Worm (Caenorhabditis elegans) whole organism, young adult: Measurements from ENCODE around the gene srx-116.

Experiments
- B0261.1 ChIP-seq: sonication (generic microtip); optimal IDR thresholded peaks from 2 replicates; lab custom pipeline; 2016; ENCODE audit warnings: mild to moderate bottlenecking, missing genetic modification characterization, moderate library complexity, missing compliant biosample characterization
- B0336.3 ChIP-seq: fragments of 200-800 bp; sonication (Bioruptor generic); IDR thresholded peaks from 2 replicates; pipeline ENCODE4 v1.3.6; 2022; ENCODE audit warnings: missing genetic modification characterization, missing compliant biosample characterization
- F10E7.11 ChIP-seq: sonication (generic microtip); optimal IDR thresholded peaks from 2 replicates; lab custom pipeline; 2017; ENCODE audit warnings: mild to moderate bottlenecking, missing genetic modification characterization, moderate library complexity, missing compliant biosample characterization
- F49E8.2 ChIP-seq: sonication (generic microtip); optimal IDR thresholded peaks from 3 replicates; lab custom pipeline; 2017; ENCODE audit warnings: missing genetic modification characterization, mild to moderate bottlenecking, missing compliant biosample characterization, antibody characterized with exemption, moderate library complexity; ENCODE audit not compliant: insufficient read depth
- F55B11.4 ChIP-seq: sonication (generic microtip); optimal IDR thresholded peaks from 2 replicates; lab custom pipeline; 2016; ENCODE audit warnings: missing compliant biosample characterization, missing genetic modification characterization, borderline replicate concordance; ENCODE audit not compliant: insufficient read depth
- T07F8.4 ChIP-seq: sonication (generic microtip); optimal IDR thresholded peaks from 2 replicates; lab custom pipeline; 2016; ENCODE audit warnings: mild to moderate bottlenecking, missing genetic modification characterization, moderate library complexity, missing compliant biosample characterization
- Y53G8AR.9 ChIP-seq: fragments of 200-800 bp; sonication (Bioruptor generic); conservative IDR thresholded peaks from 2 replicates; pipeline ENCODE4 v1.3.6; 2022; ENCODE audit warnings: missing genetic modification reagents, missing genetic modification characterization, missing compliant biosample characterization
- Y56A3A.18 ChIP-seq: fragments of 200-800 bp; sonication (Bioruptor generic); IDR thresholded peaks from 2 replicates; pipeline ENCODE4 v1.3.6; 2022; ENCODE audit warnings: missing genetic modification reagents, missing genetic modification characterization, missing compliant biosample characterization
- Y67H2A.10 ChIP-seq: fragments of 200-800 bp; sonication (Bioruptor generic); conservative IDR thresholded peaks from 2 replicates; pipeline ENCODE4 v1.3.6; 2022; ENCODE audit warnings: missing genetic modification reagents, missing genetic modification characterization, missing compliant biosample characterization
- ZK185.1 ChIP-seq: sonication (generic microtip); optimal IDR thresholded peaks from 2 replicates; lab custom pipeline; 2016; ENCODE audit warnings: mild to moderate bottlenecking, missing genetic modification characterization, missing compliant biosample characterization; ENCODE audit not compliant: poor library complexity, severe bottlenecking
- akir-1 ChIP-seq: fragments of 200-800 bp; sonication (Bioruptor generic); optimal IDR thresholded peaks from 2 replicates; lab custom pipeline; 2018; ENCODE audit warnings: mild to moderate bottlenecking, missing genetic modification characterization, moderate library complexity, missing compliant biosample characterization
- aptf-2 ChIP-seq: fragments of 200-800 bp; sonication (Bioruptor generic); conservative IDR thresholded peaks from 2 replicates; pipeline ENCODE4 v1.3.6; 2022; ENCODE audit warnings: missing genetic modification reagents, missing genetic modification characterization, missing compliant biosample characterization
- aptf-3 ChIP-seq: fragments of 200-800 bp; sonication (Bioruptor generic); IDR thresholded peaks from 2 replicates; pipeline ENCODE4 v1.3.6; 2022; ENCODE audit warnings: missing genetic modification characterization, missing compliant biosample characterization
- athp-1 ChIP-seq: sonication (generic microtip); optimal IDR thresholded peaks from 2 replicates; lab custom pipeline; 2017; ENCODE audit warnings: mild to moderate bottlenecking, missing genetic modification characterization, missing compliant biosample characterization
- attf-3 ChIP-seq: fragments of 200-800 bp; sonication (Bioruptor generic); conservative IDR thresholded peaks from 2 replicates; pipeline ENCODE4 v1.3.6; 2022; ENCODE audit warnings: missing genetic modification reagents, missing genetic modification characterization, missing compliant biosample characterization
- attf-5 ChIP-seq: fragments of 200-800 bp; sonication (Bioruptor generic); optimal IDR thresholded peaks from 2 replicates; lab custom pipeline; 2018; ENCODE audit warnings: mild to moderate bottlenecking, missing genetic modification characterization, missing compliant biosample characterization
- bed-2 ChIP-seq: fragments of 200-800 bp; sonication (Bioruptor generic); IDR thresholded peaks from 2 replicates; pipeline ENCODE4 v1.3.6; 2022; ENCODE audit warnings: missing genetic modification reagents, missing genetic modification characterization, missing compliant biosample characterization
- ceh-91 ChIP-seq: fragments of 200-800 bp; sonication (Bioruptor generic); IDR thresholded peaks from 2 replicates; pipeline ENCODE4 v1.3.6; 2022; ENCODE audit warnings: missing genetic modification reagents, missing genetic modification characterization, missing compliant biosample characterization
- chd-7 ChIP-seq: sonication (generic microtip); optimal IDR thresholded peaks from 2 replicates; lab custom pipeline; 2016; ENCODE audit warnings: mild to moderate bottlenecking, missing genetic modification characterization, moderate library complexity, missing compliant biosample characterization
- die-1 ChIP-seq: sonication (generic microtip); optimal IDR thresholded peaks from 2 replicates; lab custom pipeline; 2016; ENCODE audit warnings: missing genotype, mild to moderate bottlenecking, missing genetic modification characterization, missing compliant biosample characterization
- hlh-12 ChIP-seq: sonication (generic microtip); optimal IDR thresholded peaks from 2 replicates; lab custom pipeline; 2016; ENCODE audit warnings: missing genetic modification characterization, missing compliant biosample characterization
- hmg-20 ChIP-seq: fragments of 200-800 bp; sonication (Bioruptor generic); IDR thresholded peaks from 2 replicates; pipeline ENCODE4 v1.3.6; 2022; ENCODE audit warnings: missing genetic modification reagents, missing genetic modification characterization, missing compliant biosample characterization
- hrde-1 ChIP-seq: sonication (generic microtip); optimal IDR thresholded peaks from 2 replicates; lab custom pipeline; 2016; ENCODE audit warnings: missing genetic modification characterization, mild to moderate bottlenecking, missing compliant biosample characterization, moderate library complexity, missing genotype, missing genetic modification reagents, borderline replicate concordance
- hsf-1 ChIP-seq: fragments of 200-800 bp; sonication (Bioruptor generic); IDR thresholded peaks from 2 replicates; pipeline ENCODE4 v1.3.6; 2022; ENCODE audit warnings: missing genetic modification reagents, missing genetic modification characterization, missing compliant biosample characterization
- lin-54 ChIP-seq: fragments of 200-800 bp; sonication (Bioruptor generic); optimal IDR thresholded peaks from 2 replicates; lab custom pipeline; 2018; ENCODE audit warnings: mild to moderate bottlenecking, missing genetic modification characterization, missing compliant biosample characterization
- lir-1 ChIP-seq: fragments of 200-800 bp; sonication (Bioruptor generic); conservative IDR thresholded peaks from 2 replicates; pipeline ENCODE4 v1.3.6; 2022; ENCODE audit warnings: missing genetic modification reagents, missing genetic modification characterization, missing compliant biosample characterization
- lsl-1 ChIP-seq: fragments of 200-800 bp; sonication (Bioruptor generic); optimal IDR thresholded peaks from 2 replicates; lab custom pipeline; 2018; ENCODE audit warnings: mild to moderate bottlenecking, missing genetic modification characterization, moderate library complexity, missing compliant biosample characterization
- madf-10 ChIP-seq: sonication (generic microtip); optimal IDR thresholded peaks from 2 replicates; lab custom pipeline; 2016; ENCODE audit warnings: mild to moderate bottlenecking, missing genetic modification characterization, missing compliant biosample characterization
- madf-6 ChIP-seq: fragments of 200-800 bp; sonication (Bioruptor generic); IDR thresholded peaks from 2 replicates; pipeline ENCODE4 v1.3.6; 2022; ENCODE audit warnings: missing genetic modification reagents, missing genetic modification characterization, missing compliant biosample characterization
- mcd-1 ChIP-seq: fragments of 200-800 bp; sonication (Bioruptor generic); IDR thresholded peaks from 2 replicates; pipeline ENCODE4 v1.3.6; 2022; ENCODE audit warnings: missing genetic modification reagents, missing genetic modification characterization, missing compliant biosample characterization
- mel-28 ChIP-seq: sonication (generic microtip); optimal IDR thresholded peaks from 2 replicates; lab custom pipeline; 2016; ENCODE audit warnings: borderline replicate concordance, mild to moderate bottlenecking, missing genetic modification characterization, missing compliant biosample characterization
- mxl-1 ChIP-seq: sonication (generic microtip); optimal IDR thresholded peaks from 2 replicates; lab custom pipeline; 2016; ENCODE audit warnings: missing genetic modification characterization, missing compliant biosample characterization
- nfya-1 ChIP-seq: sonication (generic microtip); optimal IDR thresholded peaks from 2 replicates; lab custom pipeline; 2017; ENCODE audit warnings: antibody characterized with exemption, missing compliant biosample characterization, missing genetic modification characterization, borderline replicate concordance; ENCODE audit not compliant: insufficient read depth
- nfya-2 ChIP-seq: fragments of 200-800 bp; sonication (Bioruptor generic); IDR thresholded peaks from 2 replicates; pipeline ENCODE4 v1.3.6; 2022; ENCODE audit warnings: missing genetic modification reagents, missing genetic modification characterization, missing compliant biosample characterization
- nhr-120 ChIP-seq: fragments of 200-800 bp; sonication (Bioruptor generic); IDR thresholded peaks from 2 replicates; pipeline ENCODE4 v1.3.6; 2022; ENCODE audit warnings: missing genetic modification characterization, missing compliant biosample characterization
- nhr-80 ChIP-seq: sonication (generic microtip); optimal IDR thresholded peaks from 2 replicates; lab custom pipeline; 2016; ENCODE audit warnings: missing genetic modification characterization, missing compliant biosample characterization
- rcor-1 ChIP-seq: fragments of 200-800 bp; sonication (Bioruptor generic); IDR thresholded peaks from 2 replicates; pipeline ENCODE4 v1.3.6; 2022; ENCODE audit warnings: missing genetic modification reagents, missing genetic modification characterization, missing compliant biosample characterization
- snpc-3.4 ChIP-seq: sonication (generic microtip); optimal IDR thresholded peaks from 2 replicates; lab custom pipeline; 2017; ENCODE audit warnings: missing genetic modification characterization, mild to moderate bottlenecking, missing compliant biosample characterization, antibody characterized with exemption, moderate library complexity, missing genotype, missing genetic modification reagents
- snpc-4 ChIP-seq, 5 experiments: fragments of 150-350 bp in 1 of 5; sonication (generic microtip) in 4 of 5; optimal IDR thresholded peaks; 2 replicates each; lab custom pipeline; 2014 to 2018; ENCODE audit warnings: missing genetic modification characterization in 5 of 5, missing biosample characterization in 3 of 5, antibody characterized with exemption in 2 of 5, mild to moderate bottlenecking in 2 of 5, missing compliant biosample characterization in 2 of 5, missing genotype in 2 of 5, moderate library complexity in 2 of 5, missing genetic modification reagents in 1 of 5
- somi-1 ChIP-seq: fragments of 200-800 bp; sonication (Bioruptor generic); optimal IDR thresholded peaks from 2 replicates; lab custom pipeline; 2018; ENCODE audit warnings: mild to moderate bottlenecking, missing genetic modification characterization, missing compliant biosample characterization
- unc-130 ChIP-seq: sonication (generic microtip); optimal IDR thresholded peaks from 2 replicates; lab custom pipeline; 2016; ENCODE audit warnings: missing genetic modification reagents, missing genetic modification characterization, missing compliant biosample characterization
- unc-62 ChIP-seq: fragments of 150-350 bp; optimal IDR thresholded peaks from 2 replicates; lab custom pipeline; 2014; ENCODE audit warnings: missing biosample characterization, missing genetic modification reagents, missing genetic modification characterization
- ztf-18 ChIP-seq: sonication (generic microtip); optimal IDR thresholded peaks from 2 replicates; lab custom pipeline; 2016; ENCODE audit warnings: missing genotype, mild to moderate bottlenecking, missing genetic modification characterization, missing compliant biosample characterization

srx-116 gene

ce11 chrV:12649636-12650035, 21.1 kb upstream of the srx-116 start, which contains the start of gene lin-25:
TSS of gene lin-25 (plus strand) at chrV:12649925.
- TF ChIP-seq ZK185.1 (peak; percentile 23), F49E8.2 (no peak), nhr-80 (peak; percentile 53), snpc-4 (GFP tag; optimal IDR thresholded peaks at IDR 0.05; lab: Kevin White, UChicago) (no peak), snpc-4 (tag; optimal IDR thresholded peaks at IDR 0.05; lab: Kevin White, UChicago) (no peak)

- TF ChIP-seq nfya-1 (tag; lab: Kevin White, UChicago), result no peak
- TF ChIP-seq F55B11.4 (tag; lab: Kevin White, UChicago), result no peak
- TF ChIP-seq chd-7 (tag; lab: Kevin White, UChicago), result no peak
- TF ChIP-seq unc-130 (GFP tag; lab: Kevin White, UChicago), result no peak
- TF ChIP-seq unc-62 (GFP tag; lab: Kevin White, UChicago), result no peak
- TF ChIP-seq attf-5 (GFP tag; lab: Kevin White, UChicago), result no peak
- no peak for TF ChIP-seq aptf-3 (GFP tag; lab: Robert Waterston, UW)
- TF ChIP-seq bed-2 (GFP tag; lab: Robert Waterston, UW), result no peak
These were observed 12.6 kb upstream of the srx-116 start, which contains the start of gene W05B10.6 for ce11 chrV:12658142-12658541. TSS of gene W05B10.6 (minus strand) at chrV:12658242.

ce11 chrV:12659426-12659825, 11.3 kb upstream of the srx-116 start, which contains the start of gene ccch-3:
TSS of gene ccch-3 (minus strand) at chrV:12659687.
- TF ChIP-seq attf-5 (GFP tag; lab: Kevin White, UChicago) (peak; percentile 80), hsf-1 (peak; percentile 60; the same call in 1 of the 2 replicates), lin-54 (GFP tag; lab: Kevin White, UChicago) (peak; percentile 83), nhr-120 (GFP tag; lab: Robert Waterston, UW) (no peak), nfya-2 (GFP tag; lab: Robert Waterston, UW) (no peak), snpc-3.4 (peak; percentile 60), lsl-1 (GFP tag; lab: Kevin White, UChicago) (peak; percentile 52), F10E7.11 (tag; lab: Kevin White, UChicago) (no peak), somi-1 (peak; percentile 42), chd-7 (tag; lab: Kevin White, UChicago) (peak; percentile 51), lir-1 (GFP tag; lab: Robert Waterston, UW) (0 out of 2 replicates have a peak, but pooled peaks have one; percentile 46), hrde-1 (tag; lab: Kevin White, UChicago) (peak; percentile 32), ztf-18 (tag; lab: Kevin White, UChicago) (peak; percentile 90), Y56A3A.18 (GFP tag; lab: Robert Waterston, UW) (no peak), hlh-12 (no peak), attf-3 (GFP tag; lab: Robert Waterston, UW) (peak; percentile 68), F55B11.4 (tag; lab: Kevin White, UChicago) (no peak), nfya-1 (tag; lab: Kevin White, UChicago) (no peak), mxl-1 (tag; lab: Kevin White, UChicago) (no peak), unc-62 (GFP tag; lab: Kevin White, UChicago) (no peak), athp-1 (tag; lab: Kevin White, UChicago) (peak; percentile 32), rcor-1 (GFP tag; lab: Robert Waterston, UW) (peak; percentile 71), B0261.1 (tag; lab: Kevin White, UChicago) (peak; percentile 7), B0336.3 (GFP tag; lab: Robert Waterston, UW) (peak; percentile 90), aptf-2 (no peak), mel-28 (no peak), hmg-20 (0 out of 2 replicates have a peak, but pooled peaks have one; percentile 10), Y53G8AR.9 (peak; percentile 84), madf-10 (tag; lab: Kevin White, UChicago) (peak; percentile 27), akir-1 (no peak), ceh-91 (GFP tag; lab: Robert Waterston, UW) (no peak), T07F8.4 (tag; lab: Kevin White, UChicago) (no peak), mcd-1 (GFP tag; lab: Robert Waterston, UW) (peak; percentile 64), die-1 (no peak), madf-6 (GFP tag; lab: Robert Waterston, UW) (peak; percentile 73), bed-2 (GFP tag; lab: Robert Waterston, UW) (no peak), Y67H2A.10 (GFP tag; lab: Robert Waterston, UW) (no peak)
